Fruit fly (Drosophila melanogaster) whole organism, embryonic: ENCODE data around the gene CG7924.

ENCODE experiments used
- B-H1 ChIP-seq: fragments of 200-800 bp; sonication (Bioruptor generic); IDR thresholded peaks from 3 replicates; pipeline ENCODE4 v1.3.6; 2022; ENCODE audit warnings: missing biosample characterization, missing genetic modification characterization
- Blimp-1 ChIP-seq: fragments of 200-800 bp; sonication (Bioruptor generic); optimal IDR thresholded peaks from 3 replicates; lab custom pipeline; 2018; ENCODE audit warnings: missing biosample characterization, missing genetic modification characterization, mild to moderate bottlenecking, moderate library complexity, missing genetic modification reagents
- CG10267 ChIP-seq: fragments of 200-800 bp; sonication (Bioruptor generic); optimal IDR thresholded peaks from 2 replicates; lab custom pipeline; 2018; ENCODE audit warnings: missing biosample characterization, mild to moderate bottlenecking, missing genetic modification characterization, moderate library complexity
- CG10366 ChIP-seq: fragments of 200-800 bp; sonication (Bioruptor generic); IDR thresholded peaks from 2 replicates; pipeline ENCODE4 v1.3.6; 2022; ENCODE audit warnings: missing biosample characterization, missing genetic modification characterization
- CG10979 ChIP-seq: fragments of 200-800 bp; sonication (Bioruptor generic); optimal IDR thresholded peaks from 2 replicates; lab custom pipeline; 2018; ENCODE audit warnings: missing biosample characterization, mild to moderate bottlenecking, missing genetic modification characterization, moderate library complexity
- CG11504 ChIP-seq: fragments of 200-800 bp; sonication (Bioruptor generic); optimal IDR thresholded peaks from 3 replicates; lab custom pipeline; 2019; ENCODE audit warnings: missing biosample characterization, mild to moderate bottlenecking, missing genetic modification characterization, moderate library complexity
- CG12391 ChIP-seq: fragments of 200-800 bp; sonication (Bioruptor generic); optimal IDR thresholded peaks from 3 replicates; lab custom pipeline; 2018; ENCODE audit warnings: missing biosample characterization, mild to moderate bottlenecking, missing genetic modification characterization, moderate library complexity
- CG12659 ChIP-seq: fragments of 200-800 bp; sonication (Bioruptor generic); optimal IDR thresholded peaks from 3 replicates; lab custom pipeline; 2017; ENCODE audit warnings: mild to moderate bottlenecking, missing biosample characterization, missing genetic modification reagents, missing genetic modification characterization
- CG12769 ChIP-seq: fragments of 200-800 bp; sonication (Bioruptor generic); optimal IDR thresholded peaks from 2 replicates; lab custom pipeline; 2019; ENCODE audit warnings: missing biosample characterization, mild to moderate bottlenecking, missing genetic modification characterization, moderate library complexity
- CG13624 ChIP-seq: fragments of 200-800 bp; sonication (Bioruptor generic); optimal IDR thresholded peaks from 2 replicates; lab custom pipeline; 2016; ENCODE audit warnings: missing biosample characterization, missing genetic modification characterization
- CG13894 ChIP-seq: fragments of 200-800 bp; sonication (Bioruptor generic); optimal IDR thresholded peaks from 3 replicates; lab custom pipeline; 2018; ENCODE audit warnings: missing biosample characterization, mild to moderate bottlenecking, missing genetic modification characterization, moderate library complexity
- CG14441 ChIP-seq: fragments of 200-800 bp; sonication (Bioruptor generic); IDR thresholded peaks from 2 replicates; pipeline ENCODE4 v1.3.6; 2022; ENCODE audit warnings: missing biosample characterization, missing genetic modification characterization
- CG14710 ChIP-seq: fragments of 200-800 bp; sonication (Bioruptor generic); optimal IDR thresholded peaks from 3 replicates; lab custom pipeline; 2019; ENCODE audit warnings: missing biosample characterization, mild to moderate bottlenecking, missing genetic modification characterization, moderate library complexity
- CG15269 ChIP-seq: fragments of 200-800 bp; sonication (Bioruptor generic); optimal IDR thresholded peaks from 2 replicates; lab custom pipeline; 2018; ENCODE audit warnings: missing biosample characterization, mild to moderate bottlenecking, missing genetic modification characterization, moderate library complexity
- CG17912 ChIP-seq: fragments of 200-800 bp; sonication (Bioruptor generic); optimal IDR thresholded peaks from 2 replicates; lab custom pipeline; 2018; ENCODE audit warnings: missing biosample characterization, mild to moderate bottlenecking, missing genetic modification characterization
- CG32532 ChIP-seq: fragments of 200-800 bp; sonication (Bioruptor generic); IDR thresholded peaks from 2 replicates; pipeline ENCODE4 v1.3.6; 2022; ENCODE audit warnings: missing biosample characterization, missing genetic modification characterization
- CG34224 ChIP-seq: fragments of 200-800 bp; sonication (Bioruptor generic); IDR thresholded peaks from 3 replicates; pipeline ENCODE4 v1.3.6; 2022; ENCODE audit warnings: missing biosample characterization, missing genetic modification characterization; ENCODE audit not compliant: partially characterized antibody
- CG5180 ChIP-seq: fragments of 200-800 bp; sonication (Bioruptor generic); optimal IDR thresholded peaks from 3 replicates; lab custom pipeline; 2017; ENCODE audit warnings: missing biosample characterization, missing genetic modification characterization, mild to moderate bottlenecking, moderate library complexity, missing genetic modification reagents
- CG6175 ChIP-seq: fragments of 200-800 bp; sonication (Bioruptor generic); IDR thresholded peaks from 3 replicates; pipeline ENCODE4 v1.3.6; 2022; ENCODE audit warnings: missing biosample characterization, missing genetic modification characterization
- CG7556 ChIP-seq: fragments of 200-800 bp; sonication (Bioruptor generic); optimal IDR thresholded peaks from 2 replicates; lab custom pipeline; 2017; ENCODE audit warnings: missing biosample characterization, mild to moderate bottlenecking, missing genetic modification characterization
- CG7839 ChIP-seq: fragments of 200-800 bp; sonication (Bioruptor generic); optimal IDR thresholded peaks from 3 replicates; lab custom pipeline; 2018; ENCODE audit warnings: missing biosample characterization, mild to moderate bottlenecking, missing genetic modification characterization, moderate library complexity
- CG8290 ChIP-seq, 3 experiments: fragments of 200-800 bp; sonication (Bioruptor generic); optimal IDR thresholded peaks; 2 replicates each; lab custom pipeline; 2016 to 2019; ENCODE audit warnings: missing biosample characterization in 3 of 3, missing genetic modification characterization in 3 of 3, mild to moderate bottlenecking in 2 of 3, moderate library complexity in 1 of 3
- CG9727 ChIP-seq: fragments of 200-800 bp; sonication (Bioruptor generic); optimal IDR thresholded peaks from 3 replicates; lab custom pipeline; 2017; ENCODE audit warnings: missing biosample characterization, mild to moderate bottlenecking, missing genetic modification characterization
- E2f2 ChIP-seq: fragments of 200-800 bp; sonication (Bioruptor generic); IDR thresholded peaks from 2 replicates; pipeline ENCODE4 v1.3.6; 2022; ENCODE audit warnings: missing biosample characterization, missing genetic modification characterization
- Hr3 ChIP-seq: fragments of 200-800 bp; sonication (Bioruptor generic); optimal IDR thresholded peaks from 3 replicates; lab custom pipeline; 2016; ENCODE audit warnings: missing biosample characterization, missing genetic modification characterization
- MTF-1 ChIP-seq: fragments of 200-800 bp; sonication (Bioruptor generic); optimal IDR thresholded peaks from 2 replicates; lab custom pipeline; 2018; ENCODE audit warnings: missing biosample characterization, mild to moderate bottlenecking, missing genetic modification characterization, borderline replicate concordance
- Meics ChIP-seq: fragments of 200-800 bp; sonication (Bioruptor generic); optimal IDR thresholded peaks from 2 replicates; lab custom pipeline; 2017; ENCODE audit warnings: missing biosample characterization, mild to moderate bottlenecking, missing genetic modification characterization
- Oli ChIP-seq: fragments of 200-800 bp; sonication (Bioruptor generic); optimal IDR thresholded peaks from 2 replicates; lab custom pipeline; 2018; ENCODE audit warnings: missing biosample characterization, mild to moderate bottlenecking, missing genetic modification characterization, moderate library complexity
- Ptx1 ChIP-seq: fragments of 200-800 bp; sonication (Bioruptor generic); IDR thresholded peaks from 2 replicates; pipeline ENCODE4 v1.3.6; 2022; ENCODE audit warnings: missing biosample characterization, missing genetic modification characterization
- Rfx ChIP-seq: fragments of 200-800 bp; sonication (Bioruptor generic); IDR thresholded peaks from 2 replicates; pipeline ENCODE4 v1.3.6; 2022; ENCODE audit warnings: missing biosample characterization, missing genetic modification characterization
- Sox100B ChIP-seq: fragments of 200-800 bp; sonication (Bioruptor generic); optimal IDR thresholded peaks from 3 replicates; lab custom pipeline; 2018; ENCODE audit warnings: missing biosample characterization, mild to moderate bottlenecking, missing genetic modification characterization
- Sox102F ChIP-seq: fragments of 200-800 bp; sonication (Bioruptor generic); optimal IDR thresholded peaks from 2 replicates; lab custom pipeline; 2018; ENCODE audit warnings: missing biosample characterization, mild to moderate bottlenecking, missing genetic modification characterization, moderate library complexity
- Trl ChIP-seq, 3 experiments: fragments of >200 bp in 2 of 3; fragments of 200-800 bp in 1 of 3; sonication (Bioruptor generic) in 1 of 3; optimal IDR thresholded peaks; 2 replicates in 1 of 3; 3 replicates in 2 of 3; lab custom pipeline; 2016 to 2017; ENCODE audit warnings: missing biosample characterization in 1 of 3, missing genetic modification characterization in 1 of 3
- Xrp1 ChIP-seq: fragments of 200-800 bp; sonication (Bioruptor generic); IDR thresholded peaks from 2 replicates; pipeline ENCODE4 v1.3.6; 2022; ENCODE audit warnings: missing biosample characterization, missing genetic modification characterization
- az2 ChIP-seq: fragments of 200-800 bp; sonication (Bioruptor generic); optimal IDR thresholded peaks from 3 replicates; lab custom pipeline; 2016; ENCODE audit warnings: missing biosample characterization, missing genetic modification characterization
- cad ChIP-seq: fragments of >200 bp; optimal IDR thresholded peaks from 2 replicates; lab custom pipeline; 2017; ENCODE audit warnings: missing biosample characterization, missing genetic modification characterization
- cwo ChIP-seq: fragments of 200-800 bp; sonication (Bioruptor generic); optimal IDR thresholded peaks from 3 replicates; lab custom pipeline; 2017; ENCODE audit warnings: missing biosample characterization, missing genetic modification characterization, mild to moderate bottlenecking, moderate library complexity, missing genetic modification reagents
- dmrt99B ChIP-seq: fragments of 200-800 bp; sonication (Bioruptor generic); optimal IDR thresholded peaks from 2 replicates; lab custom pipeline; 2018; ENCODE audit warnings: missing biosample characterization, mild to moderate bottlenecking, missing genetic modification characterization, moderate library complexity
- gem ChIP-seq: fragments of 200-800 bp; sonication (Bioruptor generic); optimal IDR thresholded peaks from 2 replicates; lab custom pipeline; 2019; ENCODE audit warnings: missing biosample characterization, mild to moderate bottlenecking, missing genetic modification characterization, moderate library complexity
- gro ChIP-seq: fragments of 200-800 bp; sonication (Bioruptor generic); optimal IDR thresholded peaks from 2 replicates; lab custom pipeline; 2016; ENCODE audit warnings: missing biosample characterization, missing genetic modification characterization
- nom ChIP-seq: fragments of 200-800 bp; sonication (Bioruptor generic); optimal IDR thresholded peaks from 2 replicates; lab custom pipeline; 2017; ENCODE audit warnings: missing biosample characterization, missing genetic modification characterization, mild to moderate bottlenecking, moderate library complexity, missing genetic modification reagents
- onecut ChIP-seq: fragments of 200-800 bp; sonication (Bioruptor generic); IDR thresholded peaks from 2 replicates; pipeline ENCODE4 v1.3.6; 2022; ENCODE audit warnings: missing biosample characterization, missing genetic modification characterization
- pan ChIP-seq, 4 experiments: fragments of >200 bp in 3 of 4; fragments of 200-800 bp in 1 of 4; sonication (Bioruptor generic) in 1 of 4; optimal IDR thresholded peaks in 3 of 4; IDR thresholded peaks in 1 of 4; 2 replicates each; pipeline versions ENCODE4 v1.3.6 to Lab custom; 2017 to 2022; ENCODE audit warnings: missing biosample characterization in 2 of 4, missing genetic modification characterization in 2 of 4, mixed read lengths in 1 of 4
- slou ChIP-seq: fragments of 200-800 bp; sonication (Bioruptor generic); optimal IDR thresholded peaks from 3 replicates; lab custom pipeline; 2016; ENCODE audit warnings: missing biosample characterization, missing genetic modification characterization
- tio ChIP-seq: fragments of 200-800 bp; sonication (Bioruptor generic); optimal IDR thresholded peaks from 2 replicates; lab custom pipeline; 2017; ENCODE audit warnings: missing biosample characterization, missing genetic modification characterization, inconsistent platforms

Gene CG7924

dm6 chr3L:14204659-14205568, 28.4 kb upstream of the CG7924 start (continued):
- peak; percentile 63 for TF ChIP-seq CG12391 (tag; lab: Kevin White, UChicago)
- peak; percentile 15 for TF ChIP-seq CG17912 (GFP tag; lab: Kevin White, UChicago)
- 0 out of 2 replicates have a peak, but pooled peaks have one; percentile 24 for TF ChIP-seq E2f2 (GFP tag; lab: Robert Waterston, UW)
- peak; percentile 48 for TF ChIP-seq Hr3
- TF ChIP-seq CG14710 = peak; percentile 23
- peak; percentile 42 for TF ChIP-seq MTF-1 (GFP tag; lab: Kevin White, UChicago)
- peak; percentile 99 for TF ChIP-seq CG5180 (GFP tag; lab: Kevin White, UChicago)
- TF ChIP-seq slou = no peak
- peak; percentile 40 for TF ChIP-seq dmrt99B (tag; lab: Kevin White, UChicago)
- peak; percentile 62 for TF ChIP-seq Sox102F (GFP tag; lab: Kevin White, UChicago)
- peak; percentile 64 for TF ChIP-seq CG7839 (tag; lab: Kevin White, UChicago)
- TF ChIP-seq cwo = peak; percentile 26
- TF ChIP-seq gem (tag; lab: Kevin White, UChicago) = peak; percentile 61
- peak; percentile 23 for TF ChIP-seq CG9727 (GFP tag; lab: Kevin White, UChicago)
- peak; percentile 11 for TF ChIP-seq tio (GFP tag; lab: Kevin White, UChicago)
- peak; percentile 53; the same call in 1 of the 2 replicates for TF ChIP-seq CG32532
- TF ChIP-seq B-H1 = no peak
- TF ChIP-seq Oli (tag; lab: Kevin White, UChicago) = peak; percentile 25
- peak; percentile 14 for TF ChIP-seq nom (GFP tag; lab: Kevin White, UChicago)
- no peak for TF ChIP-seq onecut (GFP tag; lab: Robert Waterston, UW)
- peak; percentile 55 to 69 for TF ChIP-seq Trl (optimal IDR thresholded peaks at IDR 0.05; lab: Kevin White, UChicago)
- TF ChIP-seq Trl (GFP tag; optimal IDR thresholded peaks at IDR 0.05; lab: Kevin White, UChicago) = no peak
- TF ChIP-seq CG10267 (tag; lab: Kevin White, UChicago) = peak; percentile 1
- TF ChIP-seq Blimp-1 (GFP tag; lab: Kevin White, UChicago) = no peak
- TF ChIP-seq cad (GFP tag; lab: Kevin White, UChicago) = peak; percentile 12
- TF ChIP-seq CG34224 (GFP tag; lab: Robert Waterston, UW) = peak; percentile 32; the same call in 1 of the 3 replicates
- TF ChIP-seq Ptx1 (GFP tag; lab: Robert Waterston, UW) = no peak
- TF ChIP-seq gro = peak; percentile 0
- TF ChIP-seq Meics (GFP tag; lab: Kevin White, UChicago) = peak; percentile 50
- peak; percentile 44 for TF ChIP-seq CG13894 (tag; lab: Kevin White, UChicago)
- no peak for TF ChIP-seq pan (optimal IDR thresholded peaks at IDR 0.05; lab: Kevin White, UChicago)
- peak in 1 of 2 experiments; percentile 12 for TF ChIP-seq pan (GFP tag; optimal IDR thresholded peaks at IDR 0.05 in 1 of 2, IDR thresholded peaks at IDR 0.05 in 1 of 2)
- peak; percentile 14 for TF ChIP-seq Sox100B (GFP tag; lab: Kevin White, UChicago)
- TF ChIP-seq Rfx = 0 out of 2 replicates have a peak, but pooled peaks have one; percentile 31
- TF ChIP-seq CG15269 (tag; lab: Kevin White, UChicago) = peak; percentile 37
- peak; percentile 17 for TF ChIP-seq CG12769 (tag; lab: Kevin White, UChicago)
- TF ChIP-seq CG8290 (GFP tag; optimal IDR thresholded peaks at IDR 0.05; lab: Kevin White, UChicago) = no peak
- peak in 1 of 2 experiments; percentile 30 for TF ChIP-seq CG8290 (tag; optimal IDR thresholded peaks at IDR 0.05; lab: Kevin White, UChicago)
- TF ChIP-seq CG14441 (GFP tag; lab: Robert Waterston, UW) = 0 out of 2 replicates have a peak, but pooled peaks have one; percentile 22
- peak; percentile 56 for TF ChIP-seq CG7556
- TF ChIP-seq CG10979 (tag; lab: Kevin White, UChicago) = peak; percentile 35
- peak; percentile 32 for TF ChIP-seq az2 (GFP tag; lab: Kevin White, UChicago)
- TF ChIP-seq CG11504 (tag; lab: Kevin White, UChicago) = peak; percentile 61
- TF ChIP-seq CG6175 (GFP tag; lab: Robert Waterston, UW) = no peak
- no peak for TF ChIP-seq CG13624 (GFP tag; lab: Kevin White, UChicago)
- TF ChIP-seq CG12659 (GFP tag; lab: Kevin White, UChicago) = peak; percentile 24
- peak; percentile 25; the same call in 1 of the 2 replicates for TF ChIP-seq Xrp1 (GFP tag; lab: Robert Waterston, UW)
- 0 out of 2 replicates have a peak, but pooled peaks have one; percentile 51 for TF ChIP-seq CG10366 (GFP tag; lab: Robert Waterston, UW)
